Worm (Caenorhabditis elegans) whole organism, midembryonic: ENCODE measurements around the gene F42A8.1.

ENCODE experiments used
- T22C8.4 ChIP-seq: fragments of 200-800 bp; sonication (Bioruptor generic); IDR thresholded peaks from 2 replicates; pipeline ENCODE4 v1.3.6; 2022; ENCODE audit warnings: missing genetic modification characterization, missing compliant biosample characterization
- cog-1 ChIP-seq: sonication (generic microtip); optimal IDR thresholded peaks from 2 replicates; lab custom pipeline; 2016; ENCODE audit warnings: missing genetic modification characterization, missing compliant biosample characterization
- flt-1 ChIP-seq: fragments of 200-800 bp; sonication (Bioruptor generic); IDR thresholded peaks from 2 replicates; pipeline ENCODE4 v1.3.6; 2022; ENCODE audit warnings: missing genetic modification characterization, missing compliant biosample characterization
- klf-2 ChIP-seq: fragments of 200-800 bp; sonication (Bioruptor generic); conservative IDR thresholded peaks from 2 replicates; pipeline ENCODE4 v1.3.6; 2022; ENCODE audit warnings: missing genetic modification reagents, missing genetic modification characterization, missing compliant biosample characterization
- ref-1 ChIP-seq: fragments of 200-800 bp; sonication (Bioruptor generic); conservative IDR thresholded peaks from 2 replicates; pipeline ENCODE4 v1.3.6; 2022; ENCODE audit warnings: missing genetic modification reagents, missing genetic modification characterization, missing compliant biosample characterization
- ztf-23 ChIP-seq: fragments of 200-800 bp; sonication (Bioruptor generic); IDR thresholded peaks from 2 replicates; pipeline ENCODE4 v1.3.6; 2022; ENCODE audit warnings: missing genetic modification reagents, missing genetic modification characterization, missing compliant biosample characterization
- ztf-29 ChIP-seq: fragments of 200-800 bp; sonication (Bioruptor generic); IDR thresholded peaks from 2 replicates; pipeline ENCODE4 v1.3.6; 2022; ENCODE audit warnings: missing genetic modification reagents, missing genetic modification characterization, missing compliant biosample characterization

DNA sequence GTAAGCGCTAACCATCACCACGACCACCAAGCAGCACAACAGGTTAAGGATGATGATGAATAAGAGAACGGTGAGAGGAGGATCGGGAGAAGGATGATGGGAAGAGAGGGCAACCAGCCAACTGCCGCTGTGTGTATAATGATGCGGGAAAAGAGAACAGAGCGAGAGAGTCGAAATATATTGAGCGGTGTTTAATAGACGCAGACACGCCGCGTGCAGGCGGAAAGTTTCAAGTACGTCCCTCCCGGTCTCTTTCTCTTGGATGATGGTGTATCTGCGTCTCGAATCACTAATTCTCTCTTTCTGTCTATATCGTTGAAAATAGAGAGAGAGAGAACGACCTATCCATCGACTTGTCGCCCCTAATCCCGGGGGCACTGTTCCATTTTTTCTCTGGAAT lies 10.3 kb upstream of the F42A8.1 start:
- no peak for TF ChIP-seq flt-1 (GFP tag; lab: Robert Waterston, UW)
- TF ChIP-seq ref-1 (GFP tag; lab: Robert Waterston, UW), result no peak
- no peak for TF ChIP-seq ztf-29 (GFP tag; lab: Robert Waterston, UW)
- TF ChIP-seq ztf-23 (GFP tag; lab: Robert Waterston, UW), result no peak
- TF ChIP-seq klf-2 (GFP tag; lab: Robert Waterston, UW), result no peak
- no peak for TF ChIP-seq T22C8.4 (GFP tag; lab: Robert Waterston, UW)
- peak; percentile 27 for TF ChIP-seq cog-1 (tag; lab: Kevin White, UChicago)
